Worm (Caenorhabditis elegans) whole organism, L3 larva: ENCODE data around the gene ubc-22.
A peak's percentile ranks its signal among the peaks of the same experiment; 100 is the strongest.

ENCODE experiments used
- ZK546.5 ChIP-seq: sonication (generic microtip); optimal IDR thresholded peaks from 2 replicates; lab custom pipeline; 2017; ENCODE audit warnings: missing biosample characterization, missing genetic modification characterization
- aly-2 ChIP-seq: fragments of 150-350 bp; optimal IDR thresholded peaks from 2 replicates; lab custom pipeline; 2014; ENCODE audit warnings: missing biosample characterization, missing genetic modification characterization
- ceh-16 ChIP-seq: sonication (generic microtip); optimal IDR thresholded peaks from 2 replicates; lab custom pipeline; 2017; ENCODE audit warnings: missing biosample characterization, missing genetic modification characterization
- ceh-28 ChIP-seq: fragments of 150-350 bp; optimal IDR thresholded peaks from 2 replicates; lab custom pipeline; 2014; ENCODE audit warnings: missing biosample characterization, missing genetic modification reagents, missing genetic modification characterization
- ceh-82 ChIP-seq: fragments of 150-350 bp; optimal IDR thresholded peaks from 2 replicates; lab custom pipeline; 2014; ENCODE audit warnings: missing biosample characterization, missing genetic modification characterization
- egl-5 ChIP-seq: fragments of 150-350 bp; optimal IDR thresholded peaks from 2 replicates; lab custom pipeline; 2017; ENCODE audit warnings: missing biosample characterization, missing genetic modification reagents, missing genetic modification characterization, inconsistent platforms
- elt-1 ChIP-seq: fragments of 150-350 bp; optimal IDR thresholded peaks from 2 replicates; lab custom pipeline; 2014; ENCODE audit warnings: missing biosample characterization, missing genetic modification characterization
- elt-2 ChIP-seq: sonication (generic microtip); optimal IDR thresholded peaks from 2 replicates; lab custom pipeline; 2016; ENCODE audit warnings: missing genetic modification reagents, mild to moderate bottlenecking, missing genetic modification characterization, missing compliant biosample characterization
- elt-3 ChIP-seq, 3 experiments: fragments of 150-350 bp in 1 of 3; sonication (generic microtip) in 2 of 3; optimal IDR thresholded peaks; 2 replicates in 2 of 3; 4 replicates in 1 of 3; lab custom pipeline; 2014 to 2017; ENCODE audit warnings: missing biosample characterization in 3 of 3, missing genetic modification characterization in 3 of 3
- fkh-10 ChIP-seq: sonication (generic microtip); optimal IDR thresholded peaks from 2 replicates; lab custom pipeline; 2017; ENCODE audit warnings: missing biosample characterization, missing genetic modification reagents, missing genetic modification characterization
- fkh-2 ChIP-seq: fragments of 150-350 bp; optimal IDR thresholded peaks from 2 replicates; lab custom pipeline; 2014; ENCODE audit warnings: missing biosample characterization, missing genetic modification reagents, missing genetic modification characterization
- fos-1 ChIP-seq: fragments of 150-350 bp; optimal IDR thresholded peaks from 2 replicates; lab custom pipeline; 2014; ENCODE audit warnings: missing biosample characterization, missing genetic modification characterization
- jun-1 ChIP-seq: fragments of 150-350 bp; optimal IDR thresholded peaks from 2 replicates; lab custom pipeline; 2014; ENCODE audit warnings: missing biosample characterization, missing genetic modification reagents, missing genetic modification characterization
- lin-15B ChIP-seq: fragments of 150-350 bp; optimal IDR thresholded peaks from 2 replicates; lab custom pipeline; 2014; ENCODE audit warnings: missing biosample characterization, missing genetic modification characterization
- lsy-12 ChIP-seq: sonication (generic microtip); optimal IDR thresholded peaks from 2 replicates; lab custom pipeline; 2016; ENCODE audit warnings: mild to moderate bottlenecking, missing genetic modification characterization, missing compliant biosample characterization
- mml-1 ChIP-seq: fragments of 150-350 bp; sonication (generic microtip); optimal IDR thresholded peaks from 3 replicates; lab custom pipeline; 2014; ENCODE audit warnings: missing biosample characterization, missing genetic modification characterization
- nhr-11 ChIP-seq: fragments of 150-350 bp; optimal IDR thresholded peaks from 2 replicates; lab custom pipeline; 2014; ENCODE audit warnings: missing biosample characterization, missing genetic modification characterization
- nhr-12 ChIP-seq: fragments of 150-350 bp; optimal IDR thresholded peaks from 2 replicates; lab custom pipeline; 2014; ENCODE audit warnings: missing biosample characterization, missing genetic modification characterization
- nhr-237 ChIP-seq: fragments of 150-350 bp; optimal IDR thresholded peaks from 2 replicates; lab custom pipeline; 2014; ENCODE audit warnings: missing biosample characterization, missing genetic modification characterization
- nhr-25 ChIP-seq: sonication (generic microtip); optimal IDR thresholded peaks from 2 replicates; lab custom pipeline; 2017; ENCODE audit warnings: missing biosample characterization, missing genetic modification characterization
- nhr-43 ChIP-seq: sonication (generic microtip); optimal IDR thresholded peaks from 2 replicates; lab custom pipeline; 2016; ENCODE audit warnings: mild to moderate bottlenecking, missing genetic modification characterization, missing compliant biosample characterization; ENCODE audit not compliant: poor library complexity, severe bottlenecking
- nhr-76 ChIP-seq: fragments of 150-350 bp; sonication (generic microtip); optimal IDR thresholded peaks from 5 replicates; lab custom pipeline; 2014; ENCODE audit warnings: missing biosample characterization, missing genetic modification characterization
- pha-4 ChIP-seq: fragments of 150-350 bp; optimal IDR thresholded peaks from 2 replicates; lab custom pipeline; 2014; ENCODE audit warnings: missing biosample characterization, missing genetic modification reagents, missing genetic modification characterization
- pqm-1 ChIP-seq: fragments of 150-350 bp; optimal IDR thresholded peaks from 2 replicates; lab custom pipeline; 2017; ENCODE audit warnings: missing biosample characterization, missing genetic modification characterization, inconsistent platforms
- snpc-4 ChIP-seq: fragments of 150-350 bp; optimal IDR thresholded peaks from 2 replicates; lab custom pipeline; 2014; ENCODE audit warnings: missing biosample characterization, missing genetic modification characterization
- tbx-2 ChIP-seq: sonication (generic microtip); optimal IDR thresholded peaks from 2 replicates; lab custom pipeline; 2016; ENCODE audit warnings: mild to moderate bottlenecking, missing genetic modification characterization, missing compliant biosample characterization
- unc-39 ChIP-seq: sonication (generic microtip); optimal IDR thresholded peaks from 4 replicates; lab custom pipeline; 2017; ENCODE audit warnings: missing biosample characterization, missing genetic modification characterization
- zag-1 ChIP-seq: fragments of 150-350 bp; optimal IDR thresholded peaks from 2 replicates; lab custom pipeline; 2014; ENCODE audit warnings: missing biosample characterization, missing genetic modification characterization
- ztf-4 ChIP-seq: fragments of 150-350 bp; optimal IDR thresholded peaks from 2 replicates; lab custom pipeline; 2014; ENCODE audit warnings: missing biosample characterization, missing genetic modification characterization

ubc-22 gene

ce11 chrX:8835887-8836348, 33.0 kb downstream of the ubc-22 start, which contains the start of gene C28G1.2 (continued):
- peak; percentile 76 for TF ChIP-seq lin-15B (tag; lab: Kevin White, UChicago)
- TF ChIP-seq zag-1 (tag; lab: Kevin White, UChicago), result peak; percentile 53
- peak; percentile 83 for TF ChIP-seq ceh-82 (tag; lab: Kevin White, UChicago)
- TF ChIP-seq snpc-4 (tag; lab: Kevin White, UChicago), result peak; percentile 68
- TF ChIP-seq pqm-1 (tag; lab: Kevin White, UChicago), result peak; percentile 53

- TF ChIP-seq elt-2 (tag; lab: Kevin White, UChicago), result peak; percentile 61
- no peak for TF ChIP-seq egl-5 (tag; lab: Kevin White, UChicago)
- no peak for TF ChIP-seq elt-3 (tag; optimal IDR thresholded peaks at IDR 0.05; lab: Kevin White, UChicago)
- TF ChIP-seq pha-4, result no peak
- TF ChIP-seq pqm-1 (tag; lab: Kevin White, UChicago), result peak; percentile 14
- no peak for TF ChIP-seq fkh-2 (tag; lab: Kevin White, UChicago)
Observed at ce11 chrX:8835405-8835804, 33.6 kb downstream of the ubc-22 start, which contains the start of gene sec-15. Gene sec-15 (minus strand): TSS chrX:8835715.

ce11 chrX:8831162-8831561, 37.8 kb downstream of the ubc-22 start, which contains the start of gene C28G1.6:
Gene C28G1.6 (minus strand): TSS chrX:8831262.
- no peak for TF ChIP-seq elt-1
- TF ChIP-seq pha-4, result peak; percentile 22
- TF ChIP-seq elt-2 (tag; lab: Kevin White, UChicago), result peak; percentile 54

- peak; percentile 30 for TF ChIP-seq elt-2 (tag; lab: Kevin White, UChicago)
- no peak for TF ChIP-seq ZK546.5 (tag; lab: Kevin White, UChicago)
Observed at ce11 chrX:8828365-8828764, 40.6 kb downstream of the ubc-22 start, which contains the start of gene rcs-1. Gene rcs-1 (minus strand): TSS chrX:8828540.

- no peak for TF ChIP-seq ceh-16 (tag; lab: Kevin White, UChicago)
- TF ChIP-seq aly-2 (tag; lab: Kevin White, UChicago), result no peak
- no peak for TF ChIP-seq mml-1
- no peak for TF ChIP-seq ceh-82 (tag; lab: Kevin White, UChicago)
- TF ChIP-seq elt-2 (tag; lab: Kevin White, UChicago), result peak; percentile 95
- TF ChIP-seq nhr-11 (tag; lab: Kevin White, UChicago), result no peak
- no peak for TF ChIP-seq lsy-12 (tag; lab: Kevin White, UChicago)
- no peak for TF ChIP-seq elt-1
- no peak for TF ChIP-seq nhr-237 (tag; lab: Kevin White, UChicago)
- no peak for TF ChIP-seq zag-1 (tag; lab: Kevin White, UChicago)
- TF ChIP-seq fkh-10 (GFP tag; lab: Kevin White, UChicago), result no peak
- no peak for TF ChIP-seq ceh-28 (tag; lab: Kevin White, UChicago)
- TF ChIP-seq tbx-2 (tag; lab: Kevin White, UChicago), result no peak
- TF ChIP-seq jun-1 (tag; lab: Kevin White, UChicago), result peak; percentile 78
- no peak for TF ChIP-seq nhr-25 (tag; lab: Kevin White, UChicago)
- TF ChIP-seq fos-1 (tag; lab: Kevin White, UChicago), result no peak
- peak; percentile 88 for TF ChIP-seq pqm-1 (tag; lab: Kevin White, UChicago)
Observed at ce11 chrX:8824437-8824836, 44.5 kb downstream of the ubc-22 start, which contains the start of gene ifd-1. Gene ifd-1 (minus strand): TSS chrX:8824448.

- peak; percentile 87 for TF ChIP-seq elt-2 (tag; lab: Kevin White, UChicago)
- TF ChIP-seq jun-1 (tag; lab: Kevin White, UChicago), result peak; percentile 42
- TF ChIP-seq pqm-1 (tag; lab: Kevin White, UChicago), result peak; percentile 71
- no peak for TF ChIP-seq unc-39 (tag; lab: Kevin White, UChicago)
- peak; percentile 31 for TF ChIP-seq pha-4
- TF ChIP-seq tbx-2 (tag; lab: Kevin White, UChicago), result no peak
- TF ChIP-seq, all 47 proteins: peak for 4
Observed at ce11 chrX:8820643-8821042, 48.3 kb downstream of the ubc-22 start.

- TF ChIP-seq elt-2 (tag; lab: Kevin White, UChicago), result peak; percentile 14
- TF ChIP-seq nhr-25 (tag; lab: Kevin White, UChicago), result peak; percentile 22
- no peak for TF ChIP-seq nhr-76 (tag; lab: Kevin White, UChicago)
- TF ChIP-seq nhr-43 (tag; lab: Kevin White, UChicago), result peak; percentile 52
- no peak for TF ChIP-seq ceh-16 (tag; lab: Kevin White, UChicago)
- no peak for TF ChIP-seq ztf-4
- TF ChIP-seq nhr-11 (tag; lab: Kevin White, UChicago), result no peak
- TF ChIP-seq nhr-12 (tag; lab: Kevin White, UChicago), result no peak
- TF ChIP-seq fos-1 (tag; lab: Kevin White, UChicago), result no peak
Observed at ce11 chrX:8819815-8820415, 49.0 kb downstream of the ubc-22 start.
